Worm (Caenorhabditis elegans): Measurements from ENCODE around the gene frk-1.

- TF ChIP-seq blmp-1 (tag; optimal IDR thresholded peaks at IDR 0.05) = no peak
- TF ChIP-seq nhr-12 (tag; optimal IDR thresholded peaks at IDR 0.05) = no peak
- no peak for TF ChIP-seq sptf-1 (tag; optimal IDR thresholded peaks at IDR 0.05)
- no peak for TF ChIP-seq flh-1 (GFP tag; optimal IDR thresholded peaks at IDR 0.05)
- no peak for TF ChIP-seq unc-62 (GFP tag; optimal IDR thresholded peaks at IDR 0.05)
- TF ChIP-seq unc-39 (tag; optimal IDR thresholded peaks at IDR 0.05) = no peak
- TF ChIP-seq ztf-11 (tag; optimal IDR thresholded peaks at IDR 0.05) = no peak
- TF ChIP-seq lin-13 (tag; optimal IDR thresholded peaks at IDR 0.05) = no peak
- TF ChIP-seq nhr-28 (tag; optimal IDR thresholded peaks at IDR 0.05) = no peak
- no peak for TF ChIP-seq mep-1 (tag; optimal IDR thresholded peaks at IDR 0.05)
- TF ChIP-seq nhr-237 (tag; optimal IDR thresholded peaks at IDR 0.05) = no peak
- TF ChIP-seq tbx-8 (GFP tag; optimal IDR thresholded peaks at IDR 0.05) = no peak
Observed at ce11 chrIV:10042881-10043280, at the start of gene frk-1.
